Fruit fly (Drosophila melanogaster): Measurements from ENCODE around the gene CG31517.
A peak's percentile ranks its signal among the peaks of the same experiment; 100 is the strongest.

The CG31517 gene

dm6 chr3R:13914760-13915417 lies 33.3 kb upstream of the CG31517 start (continued):
- TF ChIP-seq CG4328 (GFP tag; optimal IDR thresholded peaks at IDR 0.05) (no peak), luna (GFP tag; optimal IDR thresholded peaks at IDR 0.05) (no peak), Lhr (GFP tag; optimal IDR thresholded peaks at IDR 0.05) (peak; percentile 32), Chrac-16 (GFP tag; optimal IDR thresholded peaks at IDR 0.05) (peak; percentile 66), ac (GFP tag; optimal IDR thresholded peaks at IDR 0.05) (no peak), Xbp1 (GFP tag; optimal IDR thresholded peaks at IDR 0.05) (peak; percentile 74), ATbp (GFP tag; optimal IDR thresholded peaks at IDR 0.05) (peak; percentile 75), CG9727 (GFP tag; optimal IDR thresholded peaks at IDR 0.05) (peak; percentile 64), nmo (GFP tag; optimal IDR thresholded peaks at IDR 0.05) (peak; percentile 78), Hsf (GFP tag; optimal IDR thresholded peaks at IDR 0.05) (peak; percentile 66), CG5953 (GFP tag; IDR thresholded peaks at IDR 0.05) (peak; percentile 77), CG15601 (tag; optimal IDR thresholded peaks at IDR 0.05) (peak; percentile 68), Poxn (GFP tag; IDR thresholded peaks at IDR 0.05) (no peak), gfzf (GFP tag; optimal IDR thresholded peaks at IDR 0.05) (no peak), gce (GFP tag; IDR thresholded peaks at IDR 0.05) (peak; percentile 70; the same call in 1 of the 3 replicates), PHDP (tag; optimal IDR thresholded peaks at IDR 0.05) (peak; percentile 71), Dfd (GFP tag; optimal IDR thresholded peaks at IDR 0.05) (no peak), ham (GFP tag; IDR thresholded peaks at IDR 0.05) (peak; percentile 41; the same call in 1 of the 2 replicates), CG12155 (GFP tag; optimal IDR thresholded peaks at IDR 0.05) (peak; percentile 39), CG3281 (GFP tag; optimal IDR thresholded peaks at IDR 0.05) (peak; percentile 74), Tbp (GFP tag; optimal IDR thresholded peaks at IDR 0.05) (no peak), ssp (GFP tag; IDR thresholded peaks at IDR 0.05) (peak; percentile 58), CG14667 (GFP tag; IDR thresholded peaks at IDR 0.05) (peak; percentile 68), CG34422 (GFP tag; IDR thresholded peaks at IDR 0.05) (peak; percentile 78; the same call in 2 of the 3 replicates), sima (GFP tag; optimal IDR thresholded peaks at IDR 0.05) (peak; percentile 54), pb (GFP tag; optimal IDR thresholded peaks at IDR 0.05) (peak; percentile 79), Ravus (GFP tag; IDR thresholded peaks at IDR 0.05) (no peak; the same call in 1 of the 2 replicates), row (GFP tag; IDR thresholded peaks at IDR 0.05) (peak; percentile 79), CG6175 (GFP tag; IDR thresholded peaks at IDR 0.05) (no peak; the same call in 2 of the 3 replicates), Hmx (GFP tag; optimal IDR thresholded peaks at IDR 0.05) (peak; percentile 29), usp (GFP tag; optimal IDR thresholded peaks at IDR 0.05) (no peak), chinmo (GFP tag; IDR thresholded peaks at IDR 0.05; ENCODE audit: partially characterized antibody) (0 out of 4 replicates have a peak, but pooled peaks have one; percentile 62), zen (tag; optimal IDR thresholded peaks at IDR 0.05) (peak; percentile 72), Nf-YC (tag; optimal IDR thresholded peaks at IDR 0.05) (peak; percentile 31), Atf3 (GFP tag; optimal IDR thresholded peaks at IDR 0.05) (peak; percentile 62), CG10979 (tag; optimal IDR thresholded peaks at IDR 0.05) (peak; percentile 78), run (tag; optimal IDR thresholded peaks at IDR 0.05) (peak; percentile 29), aop (GFP tag; IDR thresholded peaks at IDR 0.05) (no peak), Fer1 (GFP tag; optimal IDR thresholded peaks at IDR 0.05) (no peak), Blimp-1 (GFP tag; optimal IDR thresholded peaks at IDR 0.05) (peak; percentile 74), CG31365 (tag; optimal IDR thresholded peaks at IDR 0.05) (peak; percentile 39), MESR4 (GFP tag; optimal IDR thresholded peaks at IDR 0.05) (no peak), exex (tag; optimal IDR thresholded peaks at IDR 0.05) (peak; percentile 2), tio (GFP tag; optimal IDR thresholded peaks at IDR 0.05) (peak; percentile 56), Optix (GFP tag; IDR thresholded peaks at IDR 0.05) (peak; percentile 79), CG4854 (GFP tag; optimal IDR thresholded peaks at IDR 0.05) (peak; percentile 66), CkIIα-i1 (GFP tag; IDR thresholded peaks at IDR 0.05) (no peak), CG13624 (GFP tag; optimal IDR thresholded peaks at IDR 0.05) (peak; percentile 73), CG3065 (GFP tag; optimal IDR thresholded peaks at IDR 0.05) (peak; percentile 23), CG42726 (GFP tag; IDR thresholded peaks at IDR 0.05; ENCODE audit: partially characterized antibody) (no peak)

Measured in whole organism, embryonic.